Worm (Caenorhabditis elegans) whole organism, late embryonic: Measurements from ENCODE around the gene F49C12.4.

Experiments used
- C08G9.2 ChIP-seq: sonication (generic microtip); optimal IDR thresholded peaks from 2 replicates; lab custom pipeline; 2016; ENCODE audit warnings: mild to moderate bottlenecking, missing genetic modification characterization, moderate library complexity, missing compliant biosample characterization
- ama-1 ChIP-seq: fragments of 150-350 bp; optimal IDR thresholded peaks from 2 replicates; lab custom pipeline; 2014
- ceh-24 ChIP-seq: sonication (generic microtip); optimal IDR thresholded peaks from 2 replicates; lab custom pipeline; 2016; ENCODE audit warnings: mild to moderate bottlenecking, missing genetic modification characterization, missing compliant biosample characterization
- ceh-45 ChIP-seq: fragments of 200-800 bp; sonication (Bioruptor generic); IDR thresholded peaks from 2 replicates; pipeline ENCODE4 v1.3.6; 2022; ENCODE audit warnings: missing genetic modification reagents, missing genetic modification characterization, missing compliant biosample characterization
- ets-4 ChIP-seq: sonication (generic microtip); optimal IDR thresholded peaks from 2 replicates; lab custom pipeline; 2016; ENCODE audit warnings: missing genetic modification characterization, missing compliant biosample characterization
- fkh-10 ChIP-seq: fragments of 150-350 bp; optimal IDR thresholded peaks from 2 replicates; lab custom pipeline; 2014; ENCODE audit warnings: missing biosample characterization, missing genetic modification reagents, missing genetic modification characterization
- hlh-13 ChIP-seq: fragments of 200-800 bp; sonication (Bioruptor generic); optimal IDR thresholded peaks from 2 replicates; lab custom pipeline; 2018; ENCODE audit warnings: mild to moderate bottlenecking, missing genetic modification characterization, missing compliant biosample characterization
- odd-2 ChIP-seq: sonication (generic microtip); optimal IDR thresholded peaks from 2 replicates; lab custom pipeline; 2017; ENCODE audit warnings: antibody characterized with exemption, mild to moderate bottlenecking, missing genetic modification characterization, missing compliant biosample characterization
- pag-3 ChIP-seq: sonication (generic microtip); optimal IDR thresholded peaks from 2 replicates; lab custom pipeline; 2016; ENCODE audit warnings: missing compliant biosample characterization, missing genetic modification characterization, borderline replicate concordance
- pax-1 ChIP-seq: fragments of 150-350 bp; optimal IDR thresholded peaks from 2 replicates; lab custom pipeline; 2014; ENCODE audit warnings: missing biosample characterization, missing genetic modification characterization
- ref-2 ChIP-seq: sonication (generic microtip); optimal IDR thresholded peaks from 2 replicates; lab custom pipeline; 2016; ENCODE audit warnings: missing genetic modification characterization, missing compliant biosample characterization
- sox-4 ChIP-seq: sonication (generic microtip); optimal IDR thresholded peaks from 2 replicates; lab custom pipeline; 2017; ENCODE audit warnings: mild to moderate bottlenecking, missing genetic modification characterization, inconsistent platforms, missing compliant biosample characterization
- tbx-2 ChIP-seq: sonication (generic microtip); optimal IDR thresholded peaks from 2 replicates; lab custom pipeline; 2016; ENCODE audit warnings: missing genetic modification characterization, missing compliant biosample characterization
- zip-5 ChIP-seq: sonication (generic microtip); optimal IDR thresholded peaks from 2 replicates; lab custom pipeline; 2016; ENCODE audit warnings: missing genetic modification characterization, missing compliant biosample characterization

DNA sequence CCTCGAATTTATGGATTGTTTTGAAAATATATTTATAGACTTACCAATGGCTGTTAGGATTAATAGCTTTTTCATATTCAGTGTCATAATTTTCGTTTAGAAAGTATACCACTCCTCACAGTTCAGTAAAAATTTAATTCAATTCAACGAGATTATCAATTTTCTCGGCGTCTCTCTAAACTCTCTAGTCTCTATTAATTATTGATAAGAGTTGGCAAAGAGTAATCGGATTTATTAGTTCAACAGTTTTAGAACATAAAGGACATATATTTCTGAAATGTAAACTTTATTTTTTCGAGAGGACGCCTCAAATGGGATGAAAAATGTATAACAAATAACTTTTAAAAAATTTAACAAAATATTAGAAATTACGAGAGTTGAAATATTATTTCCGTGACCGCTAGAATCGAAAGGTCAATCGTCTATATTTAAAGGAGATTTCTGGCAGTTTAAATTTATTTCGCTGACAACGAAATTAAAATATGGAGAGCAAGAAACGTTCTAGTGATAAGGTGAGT is 20.2 kb upstream of the F49C12.4 start, which contains the start of the genes nspg-11 and F49C12.15:
- TF ChIP-seq ceh-45 (GFP tag; lab: Robert Waterston, UW) (no peak), tbx-2 (no peak), ets-4 (tag; lab: Kevin White, UChicago) (no peak), odd-2 (no peak), sox-4 (tag; lab: Kevin White, UChicago) (no peak), C08G9.2 (tag; lab: Kevin White, UChicago) (no peak), zip-5 (tag; lab: Kevin White, UChicago) (no peak), ceh-24 (tag; lab: Kevin White, UChicago) (no peak), hlh-13 (no peak), pax-1 (tag; lab: Kevin White, UChicago) (no peak), ama-1 (lab: Kevin White, UChicago) (no peak), pag-3 (tag; lab: Kevin White, UChicago) (no peak), ref-2 (tag; lab: Kevin White, UChicago) (no peak), fkh-10 (GFP tag; lab: Kevin White, UChicago) (no peak)
